Worm (Caenorhabditis elegans): ENCODE results near the gene Y59E1A.4.
A peak's percentile ranks its signal among the peaks of the same experiment; 100 is the strongest.

Y59E1A.4 gene

ce11 chrX:1962273-1962672 is 22.5 kb upstream of the Y59E1A.4 start, which contains the start of gene F52D2.7:
F52D2.7 (plus strand) TSS chrX:1962573.
- no peak for TF ChIP-seq lin-35 (GFP tag; optimal IDR thresholded peaks at IDR 0.05)
- peak; percentile 40 for TF ChIP-seq nhr-85 (tag)

DNA sequence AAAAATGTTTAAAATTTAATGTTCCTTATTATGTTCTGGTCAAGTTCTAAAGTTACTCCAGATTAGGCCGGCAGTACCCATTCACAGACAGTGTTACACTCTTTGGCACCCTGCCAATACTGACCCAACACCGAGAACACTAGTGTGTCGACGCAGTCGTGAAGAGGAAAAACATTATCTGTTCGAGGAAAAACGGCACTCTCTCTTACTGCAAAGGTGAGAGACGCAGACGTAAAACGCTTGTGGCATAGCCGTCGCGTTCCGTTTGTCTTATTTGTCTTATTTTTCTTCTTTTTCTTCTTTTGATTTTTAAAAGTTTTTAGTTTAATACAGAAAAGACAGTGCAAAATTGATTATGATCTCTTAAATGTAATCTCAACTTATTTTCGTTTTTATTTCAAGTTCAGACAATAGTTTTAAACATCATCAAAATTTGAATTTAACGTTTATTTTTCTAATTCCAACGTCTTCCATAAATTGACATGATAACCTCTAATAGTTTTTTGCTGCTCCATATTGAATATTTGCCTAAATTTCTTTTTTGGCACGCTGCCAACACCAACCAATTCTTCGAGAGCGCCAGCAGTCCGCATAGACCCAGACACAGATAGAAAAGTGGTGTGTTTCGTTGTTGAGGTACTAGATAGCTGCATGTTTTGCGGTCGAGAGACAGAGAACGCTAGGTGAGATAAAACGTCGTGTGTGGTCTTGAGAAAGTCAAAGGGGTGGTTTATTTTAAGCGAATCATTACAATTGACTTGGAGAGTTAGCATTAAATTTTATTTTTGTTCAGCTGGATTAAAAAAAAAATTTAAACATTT is 21.3 kb upstream of the Y59E1A.4 start:
- TF ChIP-seq sox-4 (tag; optimal IDR thresholded peaks at IDR 0.05) (no peak), F16B12.6 (tag; optimal IDR thresholded peaks at IDR 0.05) (peak; percentile 20), ets-5 (GFP tag; IDR thresholded peaks at IDR 0.05) (no peak), alr-1 (tag; optimal IDR thresholded peaks at IDR 0.05; ENCODE audit: borderline replicate concordance) (no peak), rnt-1 (tag; optimal IDR thresholded peaks at IDR 0.05) (peak; percentile 83), aha-1 (tag; optimal IDR thresholded peaks at IDR 0.05) (no peak), xbp-1 (tag; optimal IDR thresholded peaks at IDR 0.05) (peak; percentile 22), skn-1 (tag; optimal IDR thresholded peaks at IDR 0.05) (peak; percentile 64), mdl-1 (tag; optimal IDR thresholded peaks at IDR 0.05) (peak in 1 of 2 experiments; percentile 7), swsn-7 (tag; optimal IDR thresholded peaks at IDR 0.05) (peak; percentile 21), unc-62 (GFP tag; optimal IDR thresholded peaks at IDR 0.05) (no peak), isw-1 (GFP tag; IDR thresholded peaks at IDR 0.05) (no peak), dsc-1 (tag; optimal IDR thresholded peaks at IDR 0.05) (peak; percentile 28), dpl-1 (GFP tag; optimal IDR thresholded peaks at IDR 0.05) (peak in 1 of 3 experiments; percentile 20), nhr-20 (tag; optimal IDR thresholded peaks at IDR 0.05) (peak; percentile 39), tbx-2 (tag; optimal IDR thresholded peaks at IDR 0.05) (peak; percentile 42), zip-4 (GFP tag; optimal IDR thresholded peaks at IDR 0.05) (no peak), snpc-4 (tag; optimal IDR thresholded peaks at IDR 0.05) (peak; percentile 7), fos-1 (tag; optimal IDR thresholded peaks at IDR 0.05) (no peak), blmp-1 (tag; optimal IDR thresholded peaks at IDR 0.05) (peak; percentile 34), fkh-8 (tag; optimal IDR thresholded peaks at IDR 0.05) (peak; percentile 33), ceh-8 (GFP tag; optimal IDR thresholded peaks at IDR 0.05) (no peak), C16A3.4 (tag; optimal IDR thresholded peaks at IDR 0.05) (peak; percentile 53), lin-15B (tag; optimal IDR thresholded peaks at IDR 0.05) (no peak), sptf-1 (tag; optimal IDR thresholded peaks at IDR 0.05) (no peak), nhr-47 (tag; optimal IDR thresholded peaks at IDR 0.05) (peak; percentile 41), elt-2 (tag; optimal IDR thresholded peaks at IDR 0.05) (peak; percentile 21), snu-23 (GFP tag; optimal IDR thresholded peaks at IDR 0.05) (peak; percentile 52), unc-86 (tag; optimal IDR thresholded peaks at IDR 0.05) (no peak), nhr-77 (tag; optimal IDR thresholded peaks at IDR 0.05) (peak; percentile 2), irx-1 (tag; optimal IDR thresholded peaks at IDR 0.05) (peak; percentile 45), nhr-90 (tag; optimal IDR thresholded peaks at IDR 0.05; ENCODE audit: poor library complexity) (peak; percentile 42), nhr-85 (tag) (peak; percentile 75), efl-1 (optimal IDR thresholded peaks at IDR 0.05) (peak in 1 of 2 experiments; percentile 11), efl-1 (GFP tag; optimal IDR thresholded peaks at IDR 0.05 in 1 of 2) (peak in 1 of 2 experiments; percentile 81), nhr-71 (tag; optimal IDR thresholded peaks at IDR 0.05) (peak; percentile 45), tlp-1 (tag; optimal IDR thresholded peaks at IDR 0.05) (no peak), ztf-4 (tag; optimal IDR thresholded peaks at IDR 0.05) (no peak), ceh-82 (tag; optimal IDR thresholded peaks at IDR 0.05) (peak in 2 of 3 experiments; percentile 4 to 58), lin-14 (GFP tag; optimal IDR thresholded peaks at IDR 0.05) (peak; percentile 86), lir-3 (tag; optimal IDR thresholded peaks at IDR 0.05; ENCODE audit: poor library complexity) (no peak), lsy-2 (tag; optimal IDR thresholded peaks at IDR 0.05) (peak in 1 of 2 experiments; percentile 50), ztf-11 (tag; optimal IDR thresholded peaks at IDR 0.05) (no peak), lin-35 (GFP tag; optimal IDR thresholded peaks at IDR 0.05) (peak in 1 of 2 experiments; percentile 45)
